Worm (Caenorhabditis elegans): Measurements from ENCODE around the gene ttr-42.
A peak's percentile ranks its signal among the peaks of the same experiment; 100 is the strongest.

Gene ttr-42

DNA sequence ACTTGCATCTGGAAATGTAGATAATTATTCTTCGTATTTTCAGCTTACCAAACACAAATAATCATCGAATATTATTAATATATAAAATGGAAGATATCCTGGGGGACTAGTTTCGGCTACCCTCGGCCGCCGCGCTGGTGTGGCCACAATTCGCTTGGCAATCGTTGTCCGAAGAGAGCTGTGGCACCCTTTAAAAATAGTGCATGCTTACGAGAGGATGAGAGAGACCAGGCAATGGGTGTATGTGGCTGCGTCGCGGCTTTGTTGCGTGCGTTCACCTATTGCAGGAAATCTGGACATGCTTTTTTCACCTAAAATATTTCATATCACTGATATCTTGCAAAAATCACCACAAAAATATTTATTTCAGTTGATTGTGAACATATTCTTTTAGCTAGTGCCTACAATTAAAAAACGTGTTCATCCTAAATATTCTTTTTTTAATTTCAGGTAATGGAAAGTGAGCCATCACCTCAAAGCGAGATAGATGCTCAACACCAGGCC lies 4.8 kb upstream of the ttr-42 start, which contains the start of the genes ccd-5 and F52H2.1:
Gene ccd-5 (minus strand): TSS at position 8 of the 504 bp plus-strand sequence.
Gene F52H2.1 (plus strand): TSS at position 454 of the 504 bp plus-strand sequence.
- TF ChIP-seq Y55F3AM.14 (GFP tag; optimal IDR thresholded peaks at IDR 0.05) (no peak), ceh-82 (tag; optimal IDR thresholded peaks at IDR 0.05) (no peak), unc-39 (tag; optimal IDR thresholded peaks at IDR 0.05) (no peak), nhr-23 (tag; optimal IDR thresholded peaks at IDR 0.05) (no peak), snpc-4 (tag; optimal IDR thresholded peaks at IDR 0.05) (no peak), crh-2 (tag; optimal IDR thresholded peaks at IDR 0.05) (no peak), sma-9 (GFP tag; optimal IDR thresholded peaks at IDR 0.05) (peak; percentile 23), sma-9 (tag; optimal IDR thresholded peaks at IDR 0.05) (no peak), nhr-129 (tag; optimal IDR thresholded peaks at IDR 0.05) (peak; percentile 18), dmd-4 (tag; optimal IDR thresholded peaks at IDR 0.05) (no peak), fos-1 (tag; optimal IDR thresholded peaks at IDR 0.05) (no peak), gmeb-1 (tag; optimal IDR thresholded peaks at IDR 0.05) (no peak), lsy-2 (tag; optimal IDR thresholded peaks at IDR 0.05) (peak in 1 of 2 experiments; percentile 24), nhr-77 (tag; optimal IDR thresholded peaks at IDR 0.05) (no peak), ceh-16 (tag; optimal IDR thresholded peaks at IDR 0.05) (no peak), ztf-1 (GFP tag; conservative IDR thresholded peaks at IDR 0.05) (no peak), nhr-237 (tag; optimal IDR thresholded peaks at IDR 0.05) (no peak), elt-1 (tag; optimal IDR thresholded peaks at IDR 0.05) (no peak), unc-62 (GFP tag; optimal IDR thresholded peaks at IDR 0.05) (no peak), zag-1 (tag; optimal IDR thresholded peaks at IDR 0.05) (no peak), ztf-4 (tag; optimal IDR thresholded peaks at IDR 0.05) (no peak), mbf-1 (tag; optimal IDR thresholded peaks at IDR 0.05) (no peak), nhr-25 (tag; optimal IDR thresholded peaks at IDR 0.05) (no peak), F13H6.1 (tag; optimal IDR thresholded peaks at IDR 0.05) (no peak), ama-1 (optimal IDR thresholded peaks at IDR 0.05) (no peak), ZK546.5 (tag; optimal IDR thresholded peaks at IDR 0.05) (no peak), nhr-6 (tag; optimal IDR thresholded peaks at IDR 0.05) (no peak), lin-11 (tag; optimal IDR thresholded peaks at IDR 0.05) (no peak), C34F6.9 (tag; optimal IDR thresholded peaks at IDR 0.05) (peak; percentile 25), ztf-11 (tag; optimal IDR thresholded peaks at IDR 0.05) (no peak), skn-1 (tag; optimal IDR thresholded peaks at IDR 0.05) (no peak), nhr-11 (tag; optimal IDR thresholded peaks at IDR 0.05) (no peak), aly-2 (tag; optimal IDR thresholded peaks at IDR 0.05) (no peak), lin-39 (tag; optimal IDR thresholded peaks at IDR 0.05) (no peak), peb-1 (tag; optimal IDR thresholded peaks at IDR 0.05) (no peak), unc-55 (GFP tag; optimal IDR thresholded peaks at IDR 0.05) (peak; percentile 59), sma-3 (GFP tag; optimal IDR thresholded peaks at IDR 0.05) (no peak), R02D3.7 (tag; optimal IDR thresholded peaks at IDR 0.05) (no peak), sem-4 (tag; optimal IDR thresholded peaks at IDR 0.05) (no peak)

DNA sequence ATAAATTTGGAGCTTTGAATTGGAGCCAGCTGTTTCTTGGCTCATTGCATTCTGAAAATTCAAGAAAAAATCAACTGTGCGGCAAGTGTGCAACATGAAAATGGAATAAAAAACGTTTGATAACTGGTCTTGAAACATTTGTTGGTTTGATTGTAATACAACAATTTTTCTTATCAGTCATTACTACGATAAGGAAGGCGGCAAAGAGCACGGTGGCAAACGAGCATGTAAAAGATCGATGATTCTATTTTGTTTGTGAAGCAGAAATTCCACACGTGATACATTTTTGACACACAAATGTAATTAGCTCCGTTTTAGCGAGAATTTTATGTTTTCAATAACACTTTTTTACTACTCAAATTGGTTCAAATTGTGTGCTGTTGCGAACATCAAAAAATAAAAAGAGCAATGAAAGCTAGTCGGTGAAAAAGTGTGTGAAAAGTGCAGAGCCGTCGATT lies 3.0 kb downstream of the ttr-42 start, which contains the start of gene H01M10.1:
Gene H01M10.1 (minus strand): TSS at position 51 of the 458 bp plus-strand sequence.
- TF ChIP-seq nhr-129 (tag; optimal IDR thresholded peaks at IDR 0.05) (no peak), crh-2 (tag; optimal IDR thresholded peaks at IDR 0.05) (peak; percentile 66), F13H6.1 (tag; optimal IDR thresholded peaks at IDR 0.05) (peak; percentile 21), zag-1 (tag; optimal IDR thresholded peaks at IDR 0.05) (no peak), ztf-1 (GFP tag; conservative IDR thresholded peaks at IDR 0.05) (no peak), fos-1 (tag; optimal IDR thresholded peaks at IDR 0.05) (peak; percentile 76), sma-9 (GFP tag; optimal IDR thresholded peaks at IDR 0.05) (peak; percentile 66), sma-9 (tag; optimal IDR thresholded peaks at IDR 0.05) (no peak), mab-5 (tag; optimal IDR thresholded peaks at IDR 0.05) (no peak), elt-1 (tag; optimal IDR thresholded peaks at IDR 0.05) (no peak), nhr-11 (tag; optimal IDR thresholded peaks at IDR 0.05) (no peak), gmeb-1 (tag; optimal IDR thresholded peaks at IDR 0.05) (peak; percentile 45)

DNA sequence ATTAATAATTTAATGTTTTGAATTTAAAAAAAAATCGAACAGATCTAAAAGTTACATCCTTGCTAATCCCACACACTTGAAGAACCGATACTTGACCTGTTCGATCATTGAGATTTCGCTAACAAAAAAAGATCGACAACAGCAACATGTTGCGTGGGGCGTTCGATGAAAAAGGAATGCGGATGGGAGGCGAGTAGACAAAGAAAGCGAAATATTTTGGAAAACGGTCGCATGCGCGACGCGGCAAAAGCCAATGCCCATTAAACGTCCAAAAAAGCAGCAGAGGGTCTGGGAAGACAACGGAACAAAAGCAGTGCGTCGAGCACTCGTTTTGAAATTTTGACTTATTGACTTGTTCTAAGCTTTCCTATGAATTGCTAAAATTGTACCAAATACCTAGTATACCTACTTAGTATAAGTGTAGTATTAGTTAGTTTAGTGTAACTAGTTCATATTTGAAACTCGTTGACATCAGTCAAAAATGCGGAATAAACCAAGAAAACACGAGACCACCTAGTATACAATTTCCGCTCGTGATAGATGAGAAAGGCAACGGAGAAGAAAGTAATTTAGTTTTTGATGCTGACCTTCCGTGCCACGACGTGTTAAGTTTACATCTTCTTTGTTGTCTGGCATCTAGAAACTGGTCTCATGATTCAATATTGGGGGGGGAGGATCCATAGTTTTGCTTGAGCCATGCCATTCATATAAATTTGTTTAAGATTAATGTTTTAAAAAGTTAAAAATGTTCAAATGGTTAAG lies 4.5 kb downstream of the ttr-42 start:
- TF ChIP-seq ZK546.5 (tag; optimal IDR thresholded peaks at IDR 0.05) = no peak
- peak; percentile 13 for TF ChIP-seq sma-3 (GFP tag; optimal IDR thresholded peaks at IDR 0.05)
- TF ChIP-seq blmp-1 (tag; optimal IDR thresholded peaks at IDR 0.05; ENCODE audit: insufficient read depth) = peak; percentile 39
- TF ChIP-seq nhr-25 (tag; optimal IDR thresholded peaks at IDR 0.05) = peak; percentile 66
- no peak for TF ChIP-seq C34F6.9 (tag; optimal IDR thresholded peaks at IDR 0.05)
- TF ChIP-seq sma-9 (GFP tag; optimal IDR thresholded peaks at IDR 0.05) = peak; percentile 40
- TF ChIP-seq sma-9 (tag; optimal IDR thresholded peaks at IDR 0.05) = no peak
- no peak for TF ChIP-seq alr-1 (tag; optimal IDR thresholded peaks at IDR 0.05)
- TF ChIP-seq crh-2 (tag; optimal IDR thresholded peaks at IDR 0.05) = peak; percentile 33
- peak; percentile 44 for TF ChIP-seq nhr-129 (tag; optimal IDR thresholded peaks at IDR 0.05)

Measured in whole organism, L2 larva.